Fruit fly (Drosophila melanogaster) whole organism, embryonic: ENCODE measurements around the gene Muc14A.

Source experiments
- Ada2b ChIP-seq: fragments of 200-800 bp; sonication (Bioruptor generic); IDR thresholded peaks from 2 replicates; pipeline ENCODE4 v1.3.6; 2022; ENCODE audit warnings: missing biosample characterization, missing genetic modification characterization
- Blimp-1 ChIP-seq: fragments of 200-800 bp; sonication (Bioruptor generic); optimal IDR thresholded peaks from 3 replicates; lab custom pipeline; 2018; ENCODE audit warnings: missing biosample characterization, missing genetic modification characterization, mild to moderate bottlenecking, moderate library complexity, missing genetic modification reagents
- CG10267 ChIP-seq: fragments of 200-800 bp; sonication (Bioruptor generic); optimal IDR thresholded peaks from 2 replicates; lab custom pipeline; 2018; ENCODE audit warnings: missing biosample characterization, mild to moderate bottlenecking, missing genetic modification characterization, moderate library complexity
- CG10543 ChIP-seq: fragments of 200-800 bp; sonication (Bioruptor generic); optimal IDR thresholded peaks from 3 replicates; lab custom pipeline; 2017; ENCODE audit warnings: missing biosample characterization, mild to moderate bottlenecking, missing genetic modification characterization, moderate library complexity
- CG11695 ChIP-seq: fragments of 200-800 bp; sonication (Bioruptor generic); IDR thresholded peaks from 3 replicates; pipeline ENCODE4 v1.3.6; 2022; ENCODE audit warnings: missing biosample characterization, missing genetic modification characterization
- CG12391 ChIP-seq: fragments of 200-800 bp; sonication (Bioruptor generic); optimal IDR thresholded peaks from 3 replicates; lab custom pipeline; 2018; ENCODE audit warnings: missing biosample characterization, mild to moderate bottlenecking, missing genetic modification characterization, moderate library complexity
- CG16779 ChIP-seq: fragments of 200-800 bp; sonication (Bioruptor generic); IDR thresholded peaks from 2 replicates; pipeline ENCODE4 v1.3.6; 2022; ENCODE audit warnings: missing biosample characterization, missing genetic modification characterization
- CG18599 ChIP-seq: fragments of 200-800 bp; sonication (Bioruptor generic); optimal IDR thresholded peaks from 3 replicates; lab custom pipeline; 2017; ENCODE audit warnings: missing biosample characterization, missing genetic modification characterization, mild to moderate bottlenecking, moderate library complexity, missing genetic modification reagents
- CG3065 ChIP-seq: fragments of 200-800 bp; sonication (Bioruptor generic); optimal IDR thresholded peaks from 2 replicates; lab custom pipeline; 2016; ENCODE audit warnings: missing biosample characterization, missing genetic modification characterization
- CG34224 ChIP-seq: fragments of 200-800 bp; sonication (Bioruptor generic); IDR thresholded peaks from 3 replicates; pipeline ENCODE4 v1.3.6; 2022; ENCODE audit warnings: missing biosample characterization, missing genetic modification characterization; ENCODE audit not compliant: partially characterized antibody
- CG6765 ChIP-seq: fragments of 200-800 bp; sonication (Bioruptor generic); optimal IDR thresholded peaks from 3 replicates; lab custom pipeline; 2017; ENCODE audit warnings: missing biosample characterization, mild to moderate bottlenecking, missing genetic modification characterization
- CG7556 ChIP-seq: fragments of 200-800 bp; sonication (Bioruptor generic); optimal IDR thresholded peaks from 2 replicates; lab custom pipeline; 2017; ENCODE audit warnings: missing biosample characterization, mild to moderate bottlenecking, missing genetic modification characterization
- CG7786 ChIP-seq: fragments of 200-800 bp; sonication (Bioruptor generic); optimal IDR thresholded peaks from 2 replicates; lab custom pipeline; 2016; ENCODE audit warnings: missing biosample characterization, missing genetic modification characterization
- CG8290 ChIP-seq, 3 experiments: fragments of 200-800 bp; sonication (Bioruptor generic); optimal IDR thresholded peaks; 2 replicates each; lab custom pipeline; 2016 to 2019; ENCODE audit warnings: missing biosample characterization in 3 of 3, missing genetic modification characterization in 3 of 3, mild to moderate bottlenecking in 2 of 3, moderate library complexity in 1 of 3
- Camta ChIP-seq: fragments of 200-800 bp; sonication (Bioruptor generic); optimal IDR thresholded peaks from 2 replicates; lab custom pipeline; 2016; ENCODE audit warnings: missing biosample characterization, missing genetic modification characterization
- Dbx ChIP-seq: fragments of 200-800 bp; sonication (Bioruptor generic); IDR thresholded peaks from 3 replicates; pipeline ENCODE4 v1.3.6; 2022; ENCODE audit warnings: missing biosample characterization, missing genetic modification characterization
- Drgx ChIP-seq: fragments of 200-800 bp; sonication (Bioruptor generic); IDR thresholded peaks from 2 replicates; pipeline ENCODE4 v1.3.6; 2022; ENCODE audit warnings: missing biosample characterization, missing genetic modification characterization
- HmgD ChIP-seq: fragments of 200-800 bp; sonication (Bioruptor generic); optimal IDR thresholded peaks from 3 replicates; lab custom pipeline; 2016; ENCODE audit warnings: missing biosample characterization, missing genetic modification characterization
- Hr51 ChIP-seq, 2 experiments: fragments of 200-800 bp; sonication (Bioruptor generic); optimal IDR thresholded peaks; 2 replicates in 1 of 2; 3 replicates in 1 of 2; lab custom pipeline; 2016 to 2018; ENCODE audit warnings: missing biosample characterization in 2 of 2, missing genetic modification characterization in 2 of 2, mild to moderate bottlenecking in 1 of 2, moderate library complexity in 1 of 2
- MBD-R2 ChIP-seq: fragments of 200-800 bp; sonication (Bioruptor generic); IDR thresholded peaks from 2 replicates; pipeline ENCODE4 v1.3.6; 2022; ENCODE audit warnings: missing biosample characterization, missing genetic modification characterization
- Med ChIP-seq: fragments of 200-800 bp; sonication (Bioruptor generic); peaks from one replicate; lab custom pipeline; 2016; ENCODE audit warnings: missing biosample characterization, missing genetic modification characterization, mild to moderate bottlenecking, inconsistent platforms, moderate library complexity
- NC2β ChIP-seq: fragments of 200-800 bp; sonication (Bioruptor generic); optimal IDR thresholded peaks from 2 replicates; lab custom pipeline; 2016; ENCODE audit warnings: missing biosample characterization, missing genetic modification characterization
- Nf-YA ChIP-seq: fragments of 200-800 bp; sonication (Bioruptor generic); IDR thresholded peaks from 2 replicates; pipeline ENCODE4 v1.3.6; 2022; ENCODE audit warnings: missing biosample characterization, missing genetic modification characterization
- Nf-YB ChIP-seq: fragments of 200-800 bp; sonication (Bioruptor generic); optimal IDR thresholded peaks from 3 replicates; lab custom pipeline; 2019; ENCODE audit warnings: missing biosample characterization, mild to moderate bottlenecking, missing genetic modification characterization, moderate library complexity
- Oaz ChIP-seq: fragments of 200-800 bp; sonication (Bioruptor generic); IDR thresholded peaks from 2 replicates; pipeline ENCODE4 v1.3.6; 2022; ENCODE audit warnings: missing biosample characterization, missing genetic modification characterization
- Pdp1 ChIP-seq, 2 experiments: fragments of 200-800 bp; sonication (Bioruptor generic); optimal IDR thresholded peaks; 3 replicates each; lab custom pipeline; 2016; ENCODE audit warnings: missing biosample characterization in 2 of 2, missing genetic modification characterization in 2 of 2, mild to moderate bottlenecking in 1 of 2, moderate library complexity in 1 of 2
- Rfx ChIP-seq: fragments of 200-800 bp; sonication (Bioruptor generic); IDR thresholded peaks from 2 replicates; pipeline ENCODE4 v1.3.6; 2022; ENCODE audit warnings: missing biosample characterization, missing genetic modification characterization
- Stat92E ChIP-seq, 3 experiments: fragments of >200 bp in 2 of 3; fragments of 200-800 bp in 1 of 3; sonication (Bioruptor generic) in 1 of 3; optimal IDR thresholded peaks; 2 replicates each; lab custom pipeline; 2017 to 2019; ENCODE audit warnings: missing biosample characterization in 3 of 3, missing genetic modification characterization in 3 of 3, mild to moderate bottlenecking in 1 of 3, moderate library complexity in 1 of 3
- chinmo ChIP-seq: fragments of 200-800 bp; sonication (Bioruptor generic); IDR thresholded peaks from 4 replicates; pipeline ENCODE4 v1.3.6; 2022; ENCODE audit warnings: missing biosample characterization, missing genetic modification characterization; ENCODE audit not compliant: partially characterized antibody
- crol ChIP-seq: fragments of 200-800 bp; sonication (Bioruptor generic); IDR thresholded peaks from 2 replicates; pipeline ENCODE4 v1.3.6; 2022; ENCODE audit warnings: missing biosample characterization, missing genetic modification characterization
- dmrt99B ChIP-seq: fragments of 200-800 bp; sonication (Bioruptor generic); optimal IDR thresholded peaks from 2 replicates; lab custom pipeline; 2018; ENCODE audit warnings: missing biosample characterization, mild to moderate bottlenecking, missing genetic modification characterization, moderate library complexity
- fd96Cb ChIP-seq: fragments of 200-800 bp; sonication (Bioruptor generic); optimal IDR thresholded peaks from 2 replicates; lab custom pipeline; 2018; ENCODE audit warnings: missing biosample characterization, mild to moderate bottlenecking, missing genetic modification characterization, moderate library complexity
- gem ChIP-seq: fragments of 200-800 bp; sonication (Bioruptor generic); optimal IDR thresholded peaks from 2 replicates; lab custom pipeline; 2019; ENCODE audit warnings: missing biosample characterization, mild to moderate bottlenecking, missing genetic modification characterization, moderate library complexity
- grn ChIP-seq: fragments of 200-800 bp; sonication (Bioruptor generic); optimal IDR thresholded peaks from 3 replicates; lab custom pipeline; 2017; ENCODE audit warnings: missing biosample characterization, missing genetic modification characterization
- kni ChIP-seq: fragments of 200-800 bp; sonication (Bioruptor generic); optimal IDR thresholded peaks from 3 replicates; lab custom pipeline; 2017; ENCODE audit warnings: mild to moderate bottlenecking, missing biosample characterization, missing genetic modification reagents, missing genetic modification characterization
- lab ChIP-seq: fragments of 200-800 bp; sonication (Bioruptor generic); optimal IDR thresholded peaks from 3 replicates; lab custom pipeline; 2017; ENCODE audit warnings: missing biosample characterization, missing genetic modification characterization, mild to moderate bottlenecking, moderate library complexity, missing genetic modification reagents
- lov ChIP-seq, 2 experiments: fragments of 200-800 bp in 1 of 2; fragments of >200 bp in 1 of 2; sonication (Bioruptor generic) in 1 of 2; IDR thresholded peaks in 1 of 2; optimal IDR thresholded peaks in 1 of 2; 2 replicates in 1 of 2; 3 replicates in 1 of 2; pipeline versions ENCODE4 v1.3.6 to Lab custom; 2017 to 2022; ENCODE audit warnings: missing biosample characterization in 1 of 2, missing genetic modification characterization in 1 of 2
- mld ChIP-seq: fragments of 200-800 bp; sonication (Bioruptor generic); IDR thresholded peaks from 3 replicates; pipeline ENCODE4 v1.3.6; 2022; ENCODE audit warnings: missing biosample characterization, missing genetic modification characterization; ENCODE audit not compliant: partially characterized antibody
- nom ChIP-seq: fragments of 200-800 bp; sonication (Bioruptor generic); optimal IDR thresholded peaks from 2 replicates; lab custom pipeline; 2017; ENCODE audit warnings: missing biosample characterization, missing genetic modification characterization, mild to moderate bottlenecking, moderate library complexity, missing genetic modification reagents
- prd ChIP-seq, 3 experiments: fragments of >200 bp in 2 of 3; fragments of 200-800 bp in 1 of 3; sonication (Bioruptor generic) in 1 of 3; optimal IDR thresholded peaks in 2 of 3; IDR thresholded peaks in 1 of 3; 2 replicates in 2 of 3; 3 replicates in 1 of 3; pipeline versions ENCODE4 v1.3.6 to Lab custom; 2017 to 2022; ENCODE audit warnings: missing biosample characterization in 1 of 3, missing genetic modification characterization in 1 of 3
- pum ChIP-seq: fragments of 200-800 bp; sonication (Bioruptor generic); optimal IDR thresholded peaks from 2 replicates; lab custom pipeline; 2016; ENCODE audit warnings: missing biosample characterization, missing genetic modification characterization
- ranshi ChIP-seq: fragments of 200-800 bp; sonication (Bioruptor generic); IDR thresholded peaks from 2 replicates; pipeline ENCODE4 v1.3.6; 2022; ENCODE audit warnings: missing biosample characterization, missing genetic modification characterization
- sens ChIP-seq: fragments of 200-800 bp; sonication (Bioruptor generic); peaks from one replicate; lab custom pipeline; 2016; ENCODE audit warnings: missing biosample characterization, missing genetic modification characterization
- sqz ChIP-seq: fragments of 200-800 bp; sonication (Bioruptor generic); optimal IDR thresholded peaks from 3 replicates; lab custom pipeline; 2018; ENCODE audit warnings: missing biosample characterization, mild to moderate bottlenecking, missing genetic modification characterization
- sr ChIP-seq: fragments of 200-800 bp; sonication (Bioruptor generic); IDR thresholded peaks from 3 replicates; pipeline ENCODE4 v1.3.6; 2022; ENCODE audit warnings: missing biosample characterization, missing genetic modification characterization
- trem ChIP-seq: fragments of 200-800 bp; optimal IDR thresholded peaks from 3 replicates; lab custom pipeline; 2019; ENCODE audit warnings: missing biosample characterization, mild to moderate bottlenecking, missing genetic modification characterization, moderate library complexity

Muc14A gene

dm6 chrX:16092614-16093280 is 83.8 kb downstream of the Muc14A start:
- TF ChIP-seq CG12391 (tag; lab: Kevin White, UChicago) (no peak), Oaz (GFP tag; lab: Robert Waterston, UW) (no peak), CG10267 (no peak), NC2β (GFP tag; lab: Kevin White, UChicago) (no peak), CG18599 (GFP tag; lab: Kevin White, UChicago) (peak; percentile 38), trem (tag; lab: Kevin White, UChicago) (peak; percentile 3), fd96Cb (no peak), CG10543 (peak; percentile 35), chinmo (GFP tag; lab: Robert Waterston, UW) (0 out of 4 replicates have a peak, but pooled peaks have one; percentile 59), Pdp1 (GFP tag; optimal IDR thresholded peaks at IDR 0.05; lab: Kevin White, UChicago) (peak in 1 of 2 experiments; percentile 54), CG11695 (GFP tag; lab: Robert Waterston, UW) (no peak), dmrt99B (tag; lab: Kevin White, UChicago) (peak; percentile 2), grn (no peak), sqz (GFP tag; lab: Kevin White, UChicago) (peak; percentile 0), Stat92E (GFP tag; optimal IDR thresholded peaks at IDR 0.05; lab: Kevin White, UChicago) (no peak), Camta (GFP tag; lab: Kevin White, UChicago) (no peak), sr (GFP tag; lab: Robert Waterston, UW) (0 out of 3 replicates have a peak, but pooled peaks have one; percentile 27), Drgx (GFP tag; lab: Robert Waterston, UW) (peak; percentile 43; the same call in 1 of the 2 replicates), mld (GFP tag; lab: Robert Waterston, UW) (no peak), Hr51 (GFP tag; optimal IDR thresholded peaks at IDR 0.05; lab: Kevin White, UChicago) (peak in 1 of 2 experiments; percentile 24), lab (GFP tag; lab: Kevin White, UChicago) (peak; percentile 0), gem (tag; lab: Kevin White, UChicago) (peak; percentile 8), Dbx (GFP tag; lab: Robert Waterston, UW) (0 out of 3 replicates have a peak, but pooled peaks have one; percentile 17), ranshi (GFP tag; lab: Robert Waterston, UW) (no peak), CG7556 (GFP tag; lab: Kevin White, UChicago) (no peak), Nf-YA (GFP tag; lab: Robert Waterston, UW) (no peak), MBD-R2 (peak; percentile 42), CG16779 (GFP tag; lab: Robert Waterston, UW) (no peak), kni (peak; percentile 63), sens (GFP tag; lab: Kevin White, UChicago) (peak; percentile 62), pum (GFP tag; lab: Kevin White, UChicago) (no peak), CG8290 (GFP tag; optimal IDR thresholded peaks at IDR 0.05; lab: Kevin White, UChicago) (no peak), CG8290 (tag; optimal IDR thresholded peaks at IDR 0.05; lab: Kevin White, UChicago) (peak in 1 of 2 experiments; percentile 23), Med (peak; percentile 58), CG6765 (GFP tag; lab: Kevin White, UChicago) (no peak), Ada2b (no peak), Rfx (GFP tag; lab: Robert Waterston, UW) (0 out of 2 replicates have a peak, but pooled peaks have one; percentile 10), crol (GFP tag; lab: Robert Waterston, UW) (peak; percentile 90), prd (optimal IDR thresholded peaks at IDR 0.05; lab: Kevin White, UChicago) (no peak), prd (GFP tag; IDR thresholded peaks at IDR 0.05; lab: Robert Waterston, UW) (no peak), Blimp-1 (GFP tag; lab: Kevin White, UChicago) (peak; percentile 84), HmgD (no peak), Nf-YB (no peak), CG34224 (GFP tag; lab: Robert Waterston, UW) (no peak), lov (optimal IDR thresholded peaks at IDR 0.05; lab: Kevin White, UChicago) (no peak), lov (GFP tag; IDR thresholded peaks at IDR 0.05; lab: Robert Waterston, UW) (peak; percentile 60; the same call in 1 of the 3 replicates), CG7786 (GFP tag; lab: Kevin White, UChicago) (no peak), nom (GFP tag; lab: Kevin White, UChicago) (peak; percentile 13), CG3065 (GFP tag; lab: Kevin White, UChicago) (no peak)
